Fruit fly (Drosophila melanogaster) whole organism, embryonic: ENCODE measurements around the gene UbcE2H.

Experiments
- ATbp ChIP-seq: fragments of 200-800 bp; sonication (Bioruptor generic); optimal IDR thresholded peaks from 2 replicates; lab custom pipeline; 2017; ENCODE audit warnings: missing biosample characterization, mild to moderate bottlenecking, missing genetic modification characterization, missing genetic modification reagents
- Atf6 ChIP-seq: fragments of 200-800 bp; sonication (Bioruptor generic); IDR thresholded peaks from 2 replicates; pipeline ENCODE4 v1.3.6; 2022; ENCODE audit warnings: missing biosample characterization, missing genetic modification characterization
- B-H1 ChIP-seq: fragments of 200-800 bp; sonication (Bioruptor generic); IDR thresholded peaks from 3 replicates; pipeline ENCODE4 v1.3.6; 2022; ENCODE audit warnings: missing biosample characterization, missing genetic modification characterization
- CG11560 ChIP-seq: fragments of 200-800 bp; sonication (Bioruptor generic); IDR thresholded peaks from 3 replicates; pipeline ENCODE4 v1.3.6; 2022; ENCODE audit warnings: missing biosample characterization, missing genetic modification characterization
- CG15696 ChIP-seq: fragments of 200-800 bp; sonication (Bioruptor generic); optimal IDR thresholded peaks from 2 replicates; lab custom pipeline; 2019; ENCODE audit warnings: missing biosample characterization, mild to moderate bottlenecking, missing genetic modification characterization, moderate library complexity
- CG17568 ChIP-seq: fragments of 200-800 bp; sonication (Bioruptor generic); optimal IDR thresholded peaks from 2 replicates; lab custom pipeline; 2018; ENCODE audit warnings: missing biosample characterization, mild to moderate bottlenecking, missing genetic modification characterization, moderate library complexity
- CG18599 ChIP-seq: fragments of 200-800 bp; sonication (Bioruptor generic); optimal IDR thresholded peaks from 3 replicates; lab custom pipeline; 2017; ENCODE audit warnings: missing biosample characterization, missing genetic modification characterization, mild to moderate bottlenecking, moderate library complexity, missing genetic modification reagents
- CG31441 ChIP-seq: fragments of 200-800 bp; sonication (Bioruptor generic); IDR thresholded peaks from 2 replicates; pipeline ENCODE4 v1.3.6; 2022; ENCODE audit warnings: missing biosample characterization, missing genetic modification characterization
- CG3281 ChIP-seq: fragments of 200-800 bp; sonication (Bioruptor generic); optimal IDR thresholded peaks from 3 replicates; lab custom pipeline; 2017; ENCODE audit warnings: missing biosample characterization, mild to moderate bottlenecking, missing genetic modification characterization
- CG3407 ChIP-seq: fragments of 200-800 bp; sonication (Bioruptor generic); optimal IDR thresholded peaks from 2 replicates; lab custom pipeline; 2018; ENCODE audit warnings: missing biosample characterization, mild to moderate bottlenecking, missing genetic modification characterization
- CG34224 ChIP-seq: fragments of 200-800 bp; sonication (Bioruptor generic); IDR thresholded peaks from 3 replicates; pipeline ENCODE4 v1.3.6; 2022; ENCODE audit warnings: missing biosample characterization, missing genetic modification characterization; ENCODE audit not compliant: partially characterized antibody
- CG4820 ChIP-seq: fragments of 200-800 bp; sonication (Bioruptor generic); optimal IDR thresholded peaks from 3 replicates; lab custom pipeline; 2016; ENCODE audit warnings: missing biosample characterization, missing genetic modification characterization
- CG4854 ChIP-seq: fragments of 200-800 bp; sonication (Bioruptor generic); optimal IDR thresholded peaks from 2 replicates; lab custom pipeline; 2016; ENCODE audit warnings: missing biosample characterization, missing genetic modification characterization, inconsistent platforms
- CG6175 ChIP-seq: fragments of 200-800 bp; sonication (Bioruptor generic); IDR thresholded peaks from 3 replicates; pipeline ENCODE4 v1.3.6; 2022; ENCODE audit warnings: missing biosample characterization, missing genetic modification characterization
- CG6854 ChIP-seq: fragments of 200-800 bp; sonication (Bioruptor generic); optimal IDR thresholded peaks from 3 replicates; lab custom pipeline; 2017; ENCODE audit warnings: missing biosample characterization, mild to moderate bottlenecking, missing genetic modification characterization
- CG7839 ChIP-seq: fragments of 200-800 bp; sonication (Bioruptor generic); optimal IDR thresholded peaks from 3 replicates; lab custom pipeline; 2018; ENCODE audit warnings: missing biosample characterization, mild to moderate bottlenecking, missing genetic modification characterization, moderate library complexity
- CG8359 ChIP-seq: fragments of 200-800 bp; sonication (Bioruptor generic); optimal IDR thresholded peaks from 2 replicates; lab custom pipeline; 2017; ENCODE audit warnings: missing biosample characterization, mild to moderate bottlenecking, missing genetic modification characterization, borderline replicate concordance
- CG8388 ChIP-seq: fragments of 200-800 bp; sonication (Bioruptor generic); optimal IDR thresholded peaks from 2 replicates; lab custom pipeline; 2019; ENCODE audit warnings: missing biosample characterization, mild to moderate bottlenecking, missing genetic modification characterization, moderate library complexity
- CG8478 ChIP-seq: fragments of >200 bp; optimal IDR thresholded peaks from 2 replicates; lab custom pipeline; 2018
- CrebB ChIP-seq: fragments of 200-800 bp; sonication (Bioruptor generic); optimal IDR thresholded peaks from 3 replicates; lab custom pipeline; 2018; ENCODE audit warnings: missing biosample characterization, mild to moderate bottlenecking, missing genetic modification characterization
- D19A ChIP-seq: fragments of 200-800 bp; optimal IDR thresholded peaks from 3 replicates; lab custom pipeline; 2019; ENCODE audit warnings: missing biosample characterization, mild to moderate bottlenecking, missing genetic modification characterization, moderate library complexity
- Deaf1 ChIP-seq: fragments of 200-800 bp; optimal IDR thresholded peaks from 3 replicates; lab custom pipeline; 2019; ENCODE audit warnings: missing biosample characterization, mild to moderate bottlenecking, missing genetic modification characterization, moderate library complexity
- Dek ChIP-seq: fragments of 200-800 bp; sonication (Bioruptor generic); optimal IDR thresholded peaks from 3 replicates; lab custom pipeline; 2019; ENCODE audit warnings: missing biosample characterization, mild to moderate bottlenecking, missing genetic modification characterization, moderate library complexity
- Dip3 ChIP-seq: fragments of 200-800 bp; sonication (Bioruptor generic); optimal IDR thresholded peaks from 3 replicates; lab custom pipeline; 2016; ENCODE audit warnings: missing biosample characterization, missing genetic modification characterization
- ERR ChIP-seq: fragments of 200-800 bp; sonication (Bioruptor generic); optimal IDR thresholded peaks from 2 replicates; lab custom pipeline; 2016; ENCODE audit warnings: missing biosample characterization, missing genetic modification characterization
- HLHmδ ChIP-seq: fragments of 200-800 bp; sonication (Bioruptor generic); optimal IDR thresholded peaks from 2 replicates; lab custom pipeline; 2018; ENCODE audit warnings: missing biosample characterization, mild to moderate bottlenecking, missing genetic modification characterization, moderate library complexity
- MBD-R2 ChIP-seq: fragments of 200-800 bp; sonication (Bioruptor generic); IDR thresholded peaks from 2 replicates; pipeline ENCODE4 v1.3.6; 2022; ENCODE audit warnings: missing biosample characterization, missing genetic modification characterization
- MTF-1 ChIP-seq: fragments of 200-800 bp; sonication (Bioruptor generic); optimal IDR thresholded peaks from 2 replicates; lab custom pipeline; 2018; ENCODE audit warnings: missing biosample characterization, mild to moderate bottlenecking, missing genetic modification characterization, borderline replicate concordance
- Med ChIP-seq: fragments of 200-800 bp; sonication (Bioruptor generic); peaks from one replicate; lab custom pipeline; 2016; ENCODE audit warnings: missing biosample characterization, missing genetic modification characterization, mild to moderate bottlenecking, inconsistent platforms, moderate library complexity
- Mrtf ChIP-seq: fragments of 200-800 bp; sonication (Bioruptor generic); IDR thresholded peaks from 3 replicates; pipeline ENCODE4 v1.3.6; 2022; ENCODE audit warnings: missing biosample characterization, missing genetic modification characterization
- NK7.1 ChIP-seq: fragments of 200-800 bp; sonication (Bioruptor generic); optimal IDR thresholded peaks from 3 replicates; lab custom pipeline; 2016; ENCODE audit warnings: missing biosample characterization, missing genetic modification characterization
- NfI ChIP-seq: fragments of 200-800 bp; sonication (Bioruptor generic); optimal IDR thresholded peaks from 3 replicates; lab custom pipeline; 2018; ENCODE audit warnings: missing biosample characterization, mild to moderate bottlenecking, missing genetic modification characterization, moderate library complexity
- Sox102F ChIP-seq: fragments of 200-800 bp; sonication (Bioruptor generic); optimal IDR thresholded peaks from 2 replicates; lab custom pipeline; 2018; ENCODE audit warnings: missing biosample characterization, mild to moderate bottlenecking, missing genetic modification characterization, moderate library complexity
- Sry-β ChIP-seq: fragments of 200-800 bp; sonication (Bioruptor generic); optimal IDR thresholded peaks from 2 replicates; lab custom pipeline; 2018; ENCODE audit warnings: missing biosample characterization, mild to moderate bottlenecking, missing genetic modification characterization, moderate library complexity
- TFAM ChIP-seq: fragments of 200-800 bp; sonication (Bioruptor generic); optimal IDR thresholded peaks from 2 replicates; lab custom pipeline; 2017; ENCODE audit warnings: missing biosample characterization, missing genetic modification characterization, inconsistent platforms
- Tbp ChIP-seq: fragments of >200 bp; optimal IDR thresholded peaks from 2 replicates; lab custom pipeline; 2018; ENCODE audit warnings: missing biosample characterization, missing genetic modification characterization
- ab ChIP-seq: fragments of 200-800 bp; sonication (Bioruptor generic); optimal IDR thresholded peaks from 2 replicates; lab custom pipeline; 2016; ENCODE audit warnings: missing biosample characterization, missing genetic modification characterization
- cg ChIP-seq: fragments of 200-800 bp; sonication (Bioruptor generic); optimal IDR thresholded peaks from 3 replicates; lab custom pipeline; 2019; ENCODE audit warnings: missing biosample characterization, mild to moderate bottlenecking, missing genetic modification characterization, moderate library complexity
- chm ChIP-seq: fragments of 200-800 bp; sonication (Bioruptor generic); IDR thresholded peaks from 2 replicates; pipeline ENCODE4 v1.3.6; 2022; ENCODE audit warnings: missing biosample characterization, missing genetic modification characterization
- ci ChIP-seq: fragments of 200-800 bp; sonication (Bioruptor generic); IDR thresholded peaks from 3 replicates; pipeline ENCODE4 v1.3.6; 2022; ENCODE audit warnings: missing biosample characterization, missing genetic modification characterization
- dm ChIP-seq: fragments of 200-800 bp; sonication (Bioruptor generic); optimal IDR thresholded peaks from 3 replicates; lab custom pipeline; 2016; ENCODE audit warnings: missing biosample characterization, missing genetic modification characterization
- grn ChIP-seq: fragments of 200-800 bp; sonication (Bioruptor generic); optimal IDR thresholded peaks from 3 replicates; lab custom pipeline; 2017; ENCODE audit warnings: missing biosample characterization, missing genetic modification characterization
- h ChIP-seq: fragments of >200 bp; optimal IDR thresholded peaks from 2 replicates; lab custom pipeline; 2017
- nerfin-2 ChIP-seq: fragments of 200-800 bp; sonication (Bioruptor generic); IDR thresholded peaks from 2 replicates; pipeline ENCODE4 v1.3.6; 2022; ENCODE audit warnings: missing biosample characterization, missing genetic modification characterization; ENCODE audit not compliant: partially characterized antibody
- pho ChIP-seq: fragments of 200-800 bp; sonication (Bioruptor generic); optimal IDR thresholded peaks from 2 replicates; lab custom pipeline; 2016; ENCODE audit warnings: missing biosample characterization, missing genetic modification characterization
- rib ChIP-seq: fragments of 200-800 bp; sonication (Bioruptor generic); IDR thresholded peaks from 2 replicates; pipeline ENCODE4 v1.3.6; 2022; ENCODE audit warnings: missing biosample characterization, missing genetic modification characterization
- slbo ChIP-seq: fragments of 200-800 bp; sonication (Bioruptor generic); IDR thresholded peaks from 2 replicates; pipeline ENCODE4 v1.3.6; 2022; ENCODE audit warnings: missing biosample characterization, missing genetic modification characterization
- stwl ChIP-seq: fragments of 200-800 bp; sonication (Bioruptor generic); optimal IDR thresholded peaks from 3 replicates; lab custom pipeline; 2018; ENCODE audit warnings: missing biosample characterization, mild to moderate bottlenecking, missing genetic modification characterization, moderate library complexity
- toy ChIP-seq: fragments of 200-800 bp; sonication (Bioruptor generic); IDR thresholded peaks from 2 replicates; pipeline ENCODE4 v1.3.6; 2022; ENCODE audit warnings: missing biosample characterization, missing genetic modification characterization
- yki ChIP-seq: fragments of >200 bp; optimal IDR thresholded peaks from 3 replicates; lab custom pipeline; 2018

The UbcE2H gene

dm6 chrX:8061392-8062179 is 32.3 kb downstream of the UbcE2H start, which contains the start of gene mys (continued):
- TF ChIP-seq B-H1 (GFP tag; lab: Robert Waterston, UW), result no peak
- no peak for TF ChIP-seq Sox102F (GFP tag; lab: Kevin White, UChicago)
- peak; percentile 64 for TF ChIP-seq CrebB (tag; lab: Kevin White, UChicago)
- TF ChIP-seq CG11560 (tag; lab: Robert Waterston, UW), result peak; percentile 74; the same call in 1 of the 3 replicates
- peak; percentile 76 for TF ChIP-seq Dip3 (GFP tag; lab: Kevin White, UChicago)
- peak; percentile 54 for TF ChIP-seq CG7839 (tag; lab: Kevin White, UChicago)
- no peak for TF ChIP-seq grn (GFP tag; lab: Kevin White, UChicago)
- TF ChIP-seq Tbp (GFP tag; lab: Kevin White, UChicago), result no peak
- peak; percentile 46 for TF ChIP-seq CG4820 (GFP tag; lab: Kevin White, UChicago)
- peak; percentile 45 for TF ChIP-seq ab (GFP tag; lab: Kevin White, UChicago)
- TF ChIP-seq Sry-β (GFP tag; lab: Kevin White, UChicago), result no peak
- TF ChIP-seq NfI (GFP tag; lab: Kevin White, UChicago), result peak; percentile 65
- TF ChIP-seq TFAM (GFP tag; lab: Kevin White, UChicago), result no peak
- peak; percentile 68 for TF ChIP-seq pho (GFP tag; lab: Kevin White, UChicago)
- TF ChIP-seq ATbp, result no peak
- TF ChIP-seq toy (GFP tag; lab: Robert Waterston, UW), result no peak
- peak; percentile 81 for TF ChIP-seq cg (GFP tag; lab: Kevin White, UChicago)
- TF ChIP-seq ci (GFP tag; lab: Robert Waterston, UW), result peak; percentile 83
- TF ChIP-seq CG31441 (GFP tag; lab: Robert Waterston, UW), result no peak
- no peak for TF ChIP-seq CG15696 (tag; lab: Kevin White, UChicago)
- TF ChIP-seq CG8388 (GFP tag; lab: Kevin White, UChicago), result peak; percentile 20
- TF ChIP-seq slbo (GFP tag; lab: Robert Waterston, UW), result peak; percentile 87
- TF ChIP-seq Mrtf (GFP tag; lab: Robert Waterston, UW), result peak; percentile 53; the same call in 1 of the 3 replicates
- no peak for TF ChIP-seq CG3281
- peak; percentile 21 for TF ChIP-seq CG17568 (GFP tag; lab: Kevin White, UChicago)
- TF ChIP-seq stwl (tag; lab: Kevin White, UChicago), result peak; percentile 94
- peak; percentile 59 for TF ChIP-seq MBD-R2 (GFP tag; lab: Robert Waterston, UW)
- TF ChIP-seq CG4854 (GFP tag; lab: Kevin White, UChicago), result peak; percentile 55
- TF ChIP-seq Dek (tag; lab: Kevin White, UChicago), result peak; percentile 73
- no peak for TF ChIP-seq CG6175 (GFP tag; lab: Robert Waterston, UW)
- TF ChIP-seq, all 482 proteins: peak for 330

- TF ChIP-seq dm (peak; percentile 30), Atf6 (GFP tag; lab: Robert Waterston, UW) (no peak), CG6854 (no peak), HLHmδ (GFP tag; lab: Kevin White, UChicago) (peak; percentile 27), MTF-1 (GFP tag; lab: Kevin White, UChicago) (no peak), ERR (GFP tag; lab: Kevin White, UChicago) (no peak), CG34224 (GFP tag; lab: Robert Waterston, UW) (no peak), D19A (tag; lab: Kevin White, UChicago) (peak; percentile 28), CG8478 (peak; percentile 99), yki (lab: Kevin White, UChicago) (peak; percentile 96), rib (GFP tag; lab: Robert Waterston, UW) (peak; percentile 75), NK7.1 (GFP tag; lab: Kevin White, UChicago) (peak; percentile 13), CG8359 (peak; percentile 10), h (lab: Kevin White, UChicago) (no peak), nerfin-2 (GFP tag; lab: Robert Waterston, UW) (no peak), CG18599 (GFP tag; lab: Kevin White, UChicago) (peak; percentile 18), CG3407 (GFP tag; lab: Kevin White, UChicago) (no peak), chm (GFP tag; lab: Robert Waterston, UW) (0 out of 2 replicates have a peak, but pooled peaks have one; percentile 22), Med (GFP tag; lab: Kevin White, UChicago) (peak; percentile 65), Deaf1 (tag; lab: Kevin White, UChicago) (peak; percentile 41)
These were observed 33.0 kb downstream of the UbcE2H start for dm6 chrX:8060921-8061270.
